Worm (Caenorhabditis elegans) whole organism, L4/young adult: ENCODE results near the gene qdpr-1.

Experiments used
- W03F9.2 ChIP-seq: fragments of 150-350 bp; optimal IDR thresholded peaks from 2 replicates; lab custom pipeline; 2014; ENCODE audit warnings: missing biosample characterization, missing genetic modification characterization
- dao-5 ChIP-seq: sonication (generic microtip); optimal IDR thresholded peaks from 2 replicates; lab custom pipeline; 2016; ENCODE audit warnings: missing genotype, missing genetic modification characterization, moderate library complexity, missing compliant biosample characterization
- him-1 ChIP-seq: sonication (generic microtip); optimal IDR thresholded peaks from 2 replicates; lab custom pipeline; 2016; ENCODE audit warnings: missing genotype, missing genetic modification reagents, missing genetic modification characterization, missing compliant biosample characterization

The qdpr-1 gene

ce11 chrIII:13418975-13419374 lies 25.3 kb downstream of the qdpr-1 start:
- TF ChIP-seq him-1 (tag; lab: Kevin White, UChicago) (no peak), W03F9.2 (tag; lab: Kevin White, UChicago) (no peak), dao-5 (tag; lab: Kevin White, UChicago) (no peak)

ce11 chrIII:13423414-13423813 lies 29.7 kb downstream of the qdpr-1 start, which contains the start of gene exo-1:
Gene exo-1 (plus strand): TSS chrIII:13423514.
- TF ChIP-seq him-1 (tag; lab: Kevin White, UChicago) (no peak), W03F9.2 (tag; lab: Kevin White, UChicago) (peak; percentile 87)

- TF ChIP-seq dao-5 (tag; lab: Kevin White, UChicago) (no peak), him-1 (tag; lab: Kevin White, UChicago) (no peak), W03F9.2 (tag; lab: Kevin White, UChicago) (no peak)
These were observed 32.3 kb downstream of the qdpr-1 start, which contains the start of gene cope-1 for ce11 chrIII:13426036-13426435. Gene cope-1 (plus strand): TSS chrIII:13426264.

- no peak for TF ChIP-seq him-1 (tag; lab: Kevin White, UChicago)
- TF ChIP-seq W03F9.2 (tag; lab: Kevin White, UChicago) = no peak
- no peak for TF ChIP-seq dao-5 (tag; lab: Kevin White, UChicago)
These were observed 34.1 kb downstream of the qdpr-1 start for ce11 chrIII:13427817-13428216.

ce11 chrIII:13429668-13430067 lies 36.0 kb downstream of the qdpr-1 start, which contains the start of gene bli-5:
Gene bli-5 (minus strand): TSS chrIII:13429768.
- TF ChIP-seq dao-5 (tag; lab: Kevin White, UChicago) (no peak), W03F9.2 (tag; lab: Kevin White, UChicago) (no peak), him-1 (tag; lab: Kevin White, UChicago) (no peak)

ce11 chrIII:13430162-13430561 lies 36.5 kb downstream of the qdpr-1 start, which contains the start of gene trf-1:
Gene trf-1 (plus strand): TSS chrIII:13430462.
- TF ChIP-seq dao-5 (tag; lab: Kevin White, UChicago) (no peak), him-1 (tag; lab: Kevin White, UChicago) (no peak), W03F9.2 (tag; lab: Kevin White, UChicago) (no peak)

ce11 chrIII:13434404-13434803 lies 40.7 kb downstream of the qdpr-1 start, which contains the start of gene F45G2.7:
Gene F45G2.7 (minus strand): TSS chrIII:13434504.
- no peak for TF ChIP-seq dao-5 (tag; lab: Kevin White, UChicago)

- TF ChIP-seq him-1 (tag; lab: Kevin White, UChicago) (no peak), dao-5 (tag; lab: Kevin White, UChicago) (no peak), W03F9.2 (tag; lab: Kevin White, UChicago) (no peak)
These were observed 41.9 kb downstream of the qdpr-1 start, which contains the start of gene F45G2.8 for ce11 chrIII:13435570-13435969. Gene F45G2.8 (minus strand): TSS chrIII:13435670.

- TF ChIP-seq W03F9.2 (tag; lab: Kevin White, UChicago) = no peak
- no peak for TF ChIP-seq him-1 (tag; lab: Kevin White, UChicago)
- TF ChIP-seq dao-5 (tag; lab: Kevin White, UChicago) = no peak
These were observed 43.1 kb downstream of the qdpr-1 start, which contains the start of gene F45G2.9 for ce11 chrIII:13436843-13437242. Gene F45G2.9 (minus strand): TSS chrIII:13436943.

- no peak for TF ChIP-seq dao-5 (tag; lab: Kevin White, UChicago)
- no peak for TF ChIP-seq W03F9.2 (tag; lab: Kevin White, UChicago)
- TF ChIP-seq him-1 (tag; lab: Kevin White, UChicago) = no peak
These were observed 45.7 kb downstream of the qdpr-1 start, which contains the start of gene ciao-2B for ce11 chrIII:13439415-13439814. Gene ciao-2B (minus strand): TSS chrIII:13439544.
